Fruit fly (Drosophila melanogaster) whole organism, embryonic: Measurements from ENCODE around the gene CG13086.

Experiments used
- ATbp ChIP-seq: fragments of 200-800 bp; sonication (Bioruptor generic); optimal IDR thresholded peaks from 2 replicates; lab custom pipeline; 2017; ENCODE audit warnings: missing biosample characterization, mild to moderate bottlenecking, missing genetic modification characterization, missing genetic modification reagents
- Atf3 ChIP-seq: fragments of 200-800 bp; sonication (Bioruptor generic); optimal IDR thresholded peaks from 3 replicates; lab custom pipeline; 2016; ENCODE audit warnings: missing biosample characterization, missing genetic modification characterization
- B-H1 ChIP-seq: fragments of 200-800 bp; sonication (Bioruptor generic); IDR thresholded peaks from 3 replicates; pipeline ENCODE4 v1.3.6; 2022; ENCODE audit warnings: missing biosample characterization, missing genetic modification characterization
- Blimp-1 ChIP-seq: fragments of 200-800 bp; sonication (Bioruptor generic); optimal IDR thresholded peaks from 3 replicates; lab custom pipeline; 2018; ENCODE audit warnings: missing biosample characterization, missing genetic modification characterization, mild to moderate bottlenecking, moderate library complexity, missing genetic modification reagents
- CG12219 ChIP-seq: fragments of 200-800 bp; sonication (Bioruptor generic); optimal IDR thresholded peaks from 3 replicates; lab custom pipeline; 2018; ENCODE audit warnings: missing biosample characterization, mild to moderate bottlenecking, missing genetic modification characterization
- CG12299 ChIP-seq: fragments of 200-800 bp; sonication (Bioruptor generic); optimal IDR thresholded peaks from 2 replicates; lab custom pipeline; 2018; ENCODE audit warnings: missing biosample characterization, mild to moderate bottlenecking, missing genetic modification characterization
- CG13123 ChIP-seq: fragments of 200-800 bp; sonication (Bioruptor generic); optimal IDR thresholded peaks from 2 replicates; lab custom pipeline; 2016; ENCODE audit warnings: missing biosample characterization, missing genetic modification characterization
- CG13287 ChIP-seq: fragments of 200-800 bp; sonication (Bioruptor generic); IDR thresholded peaks from 2 replicates; pipeline ENCODE4 v1.3.6; 2022; ENCODE audit warnings: missing biosample characterization, missing genetic modification characterization; ENCODE audit not compliant: partially characterized antibody
- CG14014 ChIP-seq: fragments of 200-800 bp; sonication (Bioruptor generic); IDR thresholded peaks from 2 replicates; pipeline ENCODE4 v1.3.6; 2022; ENCODE audit warnings: missing biosample characterization, missing genetic modification characterization
- CG14710 ChIP-seq: fragments of 200-800 bp; sonication (Bioruptor generic); optimal IDR thresholded peaks from 3 replicates; lab custom pipeline; 2019; ENCODE audit warnings: missing biosample characterization, mild to moderate bottlenecking, missing genetic modification characterization, moderate library complexity
- CG14860 ChIP-seq: fragments of 200-800 bp; sonication (Bioruptor generic); IDR thresholded peaks from 3 replicates; pipeline ENCODE4 v1.3.6; 2022; ENCODE audit warnings: missing biosample characterization, missing genetic modification characterization; ENCODE audit not compliant: partially characterized antibody
- CG17802 ChIP-seq: fragments of 200-800 bp; sonication (Bioruptor generic); optimal IDR thresholded peaks from 2 replicates; lab custom pipeline; 2018; ENCODE audit warnings: missing biosample characterization, mild to moderate bottlenecking, missing genetic modification characterization, moderate library complexity
- CG18262 ChIP-seq: fragments of 200-800 bp; optimal IDR thresholded peaks from 3 replicates; lab custom pipeline; 2019; ENCODE audit warnings: missing biosample characterization, mild to moderate bottlenecking, missing genetic modification characterization, moderate library complexity
- CG2120 ChIP-seq: fragments of 200-800 bp; sonication (Bioruptor generic); optimal IDR thresholded peaks from 3 replicates; lab custom pipeline; 2016; ENCODE audit warnings: missing biosample characterization, missing genetic modification characterization
- CG2712 ChIP-seq: fragments of 200-800 bp; optimal IDR thresholded peaks from 3 replicates; lab custom pipeline; 2019; ENCODE audit warnings: missing biosample characterization, mild to moderate bottlenecking, missing genetic modification characterization, moderate library complexity
- CG3065 ChIP-seq: fragments of 200-800 bp; sonication (Bioruptor generic); optimal IDR thresholded peaks from 2 replicates; lab custom pipeline; 2016; ENCODE audit warnings: missing biosample characterization, missing genetic modification characterization
- CG31224 ChIP-seq: fragments of 200-800 bp; sonication (Bioruptor generic); IDR thresholded peaks from 2 replicates; pipeline ENCODE4 v1.3.6; 2022; ENCODE audit warnings: missing biosample characterization, missing genetic modification characterization
- CG32767 ChIP-seq: fragments of 200-800 bp; sonication (Bioruptor generic); IDR thresholded peaks from 2 replicates; pipeline ENCODE4 v1.3.6; 2022; ENCODE audit warnings: missing biosample characterization, missing genetic modification characterization
- CG34376 ChIP-seq: fragments of 200-800 bp; sonication (Bioruptor generic); optimal IDR thresholded peaks from 2 replicates; lab custom pipeline; 2018; ENCODE audit warnings: missing biosample characterization, mild to moderate bottlenecking, missing genetic modification characterization
- CG4404 ChIP-seq: fragments of 200-800 bp; sonication (Bioruptor generic); IDR thresholded peaks from 2 replicates; pipeline ENCODE4 v1.3.6; 2022; ENCODE audit warnings: missing biosample characterization, missing genetic modification characterization
- CG7963 ChIP-seq: fragments of 200-800 bp; sonication (Bioruptor generic); IDR thresholded peaks from 3 replicates; pipeline ENCODE4 v1.3.6; 2022; ENCODE audit warnings: missing biosample characterization, missing genetic modification characterization; ENCODE audit not compliant: partially characterized antibody
- CG8359 ChIP-seq: fragments of 200-800 bp; sonication (Bioruptor generic); optimal IDR thresholded peaks from 2 replicates; lab custom pipeline; 2017; ENCODE audit warnings: missing biosample characterization, mild to moderate bottlenecking, missing genetic modification characterization, borderline replicate concordance
- E2f2 ChIP-seq: fragments of 200-800 bp; sonication (Bioruptor generic); IDR thresholded peaks from 2 replicates; pipeline ENCODE4 v1.3.6; 2022; ENCODE audit warnings: missing biosample characterization, missing genetic modification characterization
- Elba2 ChIP-seq: fragments of 200-800 bp; sonication (Bioruptor generic); optimal IDR thresholded peaks from 3 replicates; lab custom pipeline; 2016; ENCODE audit warnings: missing biosample characterization, missing genetic modification characterization
- HLH4C ChIP-seq: fragments of 200-800 bp; sonication (Bioruptor generic); IDR thresholded peaks from 3 replicates; pipeline ENCODE4 v1.3.6; 2022; ENCODE audit warnings: missing biosample characterization, missing genetic modification characterization; ENCODE audit not compliant: partially characterized antibody
- Hr51 ChIP-seq, 2 experiments: fragments of 200-800 bp; sonication (Bioruptor generic); optimal IDR thresholded peaks; 2 replicates in 1 of 2; 3 replicates in 1 of 2; lab custom pipeline; 2016 to 2018; ENCODE audit warnings: missing biosample characterization in 2 of 2, missing genetic modification characterization in 2 of 2, mild to moderate bottlenecking in 1 of 2, moderate library complexity in 1 of 2
- Hsf ChIP-seq: fragments of 200-800 bp; sonication (Bioruptor generic); optimal IDR thresholded peaks from 3 replicates; lab custom pipeline; 2016; ENCODE audit warnings: missing biosample characterization, missing genetic modification characterization
- MESR4 ChIP-seq: fragments of 200-800 bp; sonication (Bioruptor generic); optimal IDR thresholded peaks from 2 replicates; lab custom pipeline; 2018; ENCODE audit warnings: missing biosample characterization, mild to moderate bottlenecking, missing genetic modification characterization, moderate library complexity
- Poxn ChIP-seq: fragments of 200-800 bp; sonication (Bioruptor generic); IDR thresholded peaks from 2 replicates; pipeline ENCODE4 v1.3.6; 2022; ENCODE audit warnings: missing biosample characterization, missing genetic modification characterization
- Rfx ChIP-seq: fragments of 200-800 bp; sonication (Bioruptor generic); IDR thresholded peaks from 2 replicates; pipeline ENCODE4 v1.3.6; 2022; ENCODE audit warnings: missing biosample characterization, missing genetic modification characterization
- Sox102F ChIP-seq: fragments of 200-800 bp; sonication (Bioruptor generic); optimal IDR thresholded peaks from 2 replicates; lab custom pipeline; 2018; ENCODE audit warnings: missing biosample characterization, mild to moderate bottlenecking, missing genetic modification characterization, moderate library complexity
- TFAM ChIP-seq: fragments of 200-800 bp; sonication (Bioruptor generic); optimal IDR thresholded peaks from 2 replicates; lab custom pipeline; 2017; ENCODE audit warnings: missing biosample characterization, missing genetic modification characterization, inconsistent platforms
- amos ChIP-seq: fragments of 200-800 bp; sonication (Bioruptor generic); IDR thresholded peaks from 2 replicates; pipeline ENCODE4 v1.3.6; 2022; ENCODE audit warnings: missing biosample characterization, missing genetic modification characterization; ENCODE audit not compliant: partially characterized antibody
- aop ChIP-seq: fragments of 200-800 bp; sonication (Bioruptor generic); IDR thresholded peaks from 2 replicates; pipeline ENCODE4 v1.3.6; 2022; ENCODE audit warnings: missing biosample characterization, missing genetic modification characterization
- corto ChIP-seq: fragments of 200-800 bp; sonication (Bioruptor generic); optimal IDR thresholded peaks from 2 replicates; lab custom pipeline; 2016; ENCODE audit warnings: missing biosample characterization, mild to moderate bottlenecking, missing genetic modification characterization, moderate library complexity
- dysf ChIP-seq: fragments of 200-800 bp; sonication (Bioruptor generic); IDR thresholded peaks from 3 replicates; pipeline ENCODE4 v1.3.6; 2022; ENCODE audit warnings: missing biosample characterization, missing genetic modification characterization
- eve ChIP-seq, 2 experiments: fragments of >200 bp; optimal IDR thresholded peaks; 2 replicates each; lab custom pipeline; 2017; ENCODE audit warnings: missing biosample characterization in 2 of 2, missing genetic modification characterization in 2 of 2
- gem ChIP-seq: fragments of 200-800 bp; sonication (Bioruptor generic); optimal IDR thresholded peaks from 2 replicates; lab custom pipeline; 2019; ENCODE audit warnings: missing biosample characterization, mild to moderate bottlenecking, missing genetic modification characterization, moderate library complexity
- grau ChIP-seq: fragments of 200-800 bp; optimal IDR thresholded peaks from 3 replicates; lab custom pipeline; 2019; ENCODE audit warnings: missing biosample characterization, mild to moderate bottlenecking, missing genetic modification characterization, moderate library complexity
- maf-S ChIP-seq: fragments of 200-800 bp; sonication (Bioruptor generic); optimal IDR thresholded peaks from 2 replicates; lab custom pipeline; 2016; ENCODE audit warnings: missing biosample characterization, missing genetic modification characterization
- nerfin-1 ChIP-seq: fragments of 200-800 bp; sonication (Bioruptor generic); optimal IDR thresholded peaks from 3 replicates; lab custom pipeline; 2019; ENCODE audit warnings: missing biosample characterization, mild to moderate bottlenecking, missing genetic modification characterization, moderate library complexity
- nom ChIP-seq: fragments of 200-800 bp; sonication (Bioruptor generic); optimal IDR thresholded peaks from 2 replicates; lab custom pipeline; 2017; ENCODE audit warnings: missing biosample characterization, missing genetic modification characterization, mild to moderate bottlenecking, moderate library complexity, missing genetic modification reagents
- ro ChIP-seq: fragments of 200-800 bp; sonication (Bioruptor generic); IDR thresholded peaks from 2 replicates; pipeline ENCODE4 v1.3.6; 2022; ENCODE audit warnings: missing biosample characterization, missing genetic modification characterization
- sim ChIP-seq: fragments of 200-800 bp; sonication (Bioruptor generic); IDR thresholded peaks from 2 replicates; pipeline ENCODE4 v1.3.6; 2022; ENCODE audit warnings: missing biosample characterization, missing genetic modification characterization
- sob ChIP-seq: fragments of 200-800 bp; sonication (Bioruptor generic); IDR thresholded peaks from 2 replicates; pipeline ENCODE4 v1.3.6; 2022; ENCODE audit warnings: missing biosample characterization, missing genetic modification characterization
- sqz ChIP-seq: fragments of 200-800 bp; sonication (Bioruptor generic); optimal IDR thresholded peaks from 3 replicates; lab custom pipeline; 2018; ENCODE audit warnings: missing biosample characterization, mild to moderate bottlenecking, missing genetic modification characterization
- tin ChIP-seq: fragments of 200-800 bp; sonication (Bioruptor generic); optimal IDR thresholded peaks from 3 replicates; lab custom pipeline; 2016; ENCODE audit warnings: missing biosample characterization, missing genetic modification characterization
- twi ChIP-seq: fragments of 200-800 bp; optimal IDR thresholded peaks from 2 replicates; lab custom pipeline; 2019; ENCODE audit warnings: missing biosample characterization, mild to moderate bottlenecking, missing genetic modification characterization, moderate library complexity
- zen ChIP-seq: fragments of 200-800 bp; sonication (Bioruptor generic); optimal IDR thresholded peaks from 3 replicates; lab custom pipeline; 2018; ENCODE audit warnings: missing biosample characterization, mild to moderate bottlenecking, missing genetic modification characterization, moderate library complexity

CG13086 gene

dm6 chr2L:19413118-19413893 is 49.1 kb downstream of the CG13086 start (continued):
- TF ChIP-seq Poxn: no peak
- no peak for TF ChIP-seq Atf3
- TF ChIP-seq sob (GFP tag; lab: Robert Waterston, UW): no peak
- TF ChIP-seq zen (tag; lab: Kevin White, UChicago): no peak
- TF ChIP-seq CG34376 (GFP tag; lab: Kevin White, UChicago): no peak
- no peak for TF ChIP-seq ATbp (GFP tag; lab: Kevin White, UChicago)
- no peak for TF ChIP-seq Hr51 (GFP tag; optimal IDR thresholded peaks at IDR 0.05; lab: Kevin White, UChicago)
- TF ChIP-seq CG7963 (GFP tag; lab: Robert Waterston, UW): no peak
- no peak for TF ChIP-seq CG12219 (GFP tag; lab: Kevin White, UChicago)
- TF ChIP-seq twi: peak; percentile 16
- no peak for TF ChIP-seq CG13287 (GFP tag; lab: Robert Waterston, UW)
- no peak for TF ChIP-seq CG4404 (GFP tag; lab: Robert Waterston, UW)
- TF ChIP-seq tin (GFP tag; lab: Kevin White, UChicago): no peak
- no peak for TF ChIP-seq CG14710 (tag; lab: Kevin White, UChicago)
- no peak for TF ChIP-seq B-H1
- no peak for TF ChIP-seq maf-S (GFP tag; lab: Kevin White, UChicago)
- no peak for TF ChIP-seq nerfin-1
- no peak for TF ChIP-seq MESR4
- TF ChIP-seq aop (GFP tag; lab: Robert Waterston, UW): no peak
- no peak for TF ChIP-seq dysf
- no peak for TF ChIP-seq CG12299 (tag; lab: Kevin White, UChicago)
- TF ChIP-seq amos (GFP tag; lab: Robert Waterston, UW): no peak
- TF ChIP-seq CG32767: no peak
- TF ChIP-seq CG3065: no peak
- no peak for TF ChIP-seq E2f2 (GFP tag; lab: Robert Waterston, UW)
- peak; percentile 77 for TF ChIP-seq grau (tag; lab: Kevin White, UChicago)
- TF ChIP-seq CG2120 (GFP tag; lab: Kevin White, UChicago): no peak
- TF ChIP-seq CG8359: no peak
- TF ChIP-seq sim (GFP tag; lab: Robert Waterston, UW): no peak
- peak; percentile 14 for TF ChIP-seq CG18262 (tag; lab: Kevin White, UChicago)
- no peak for TF ChIP-seq Hsf (GFP tag; lab: Kevin White, UChicago)
- peak; percentile 15 for TF ChIP-seq Sox102F
- TF ChIP-seq sqz (GFP tag; lab: Kevin White, UChicago): no peak
- no peak for TF ChIP-seq TFAM (GFP tag; lab: Kevin White, UChicago)
- TF ChIP-seq Rfx (GFP tag; lab: Robert Waterston, UW): no peak
- no peak for TF ChIP-seq HLH4C
- no peak for TF ChIP-seq CG14014 (GFP tag; lab: Robert Waterston, UW)
- peak; percentile 2 for TF ChIP-seq Elba2
- no peak for TF ChIP-seq CG31224 (GFP tag; lab: Robert Waterston, UW)
- no peak for TF ChIP-seq CG13123 (GFP tag; lab: Kevin White, UChicago)
- TF ChIP-seq corto (GFP tag; lab: Kevin White, UChicago): no peak
- peak; percentile 13 for TF ChIP-seq CG2712
- no peak for TF ChIP-seq CG14860 (GFP tag; lab: Robert Waterston, UW)
- TF ChIP-seq ro: no peak
- no peak for TF ChIP-seq nom (GFP tag; lab: Kevin White, UChicago)
- TF ChIP-seq Blimp-1 (GFP tag; lab: Kevin White, UChicago): peak; percentile 3
- TF ChIP-seq CG17802 (tag; lab: Kevin White, UChicago): no peak
- no peak for TF ChIP-seq eve (GFP tag; optimal IDR thresholded peaks at IDR 0.05; lab: Kevin White, UChicago)
- peak; percentile 32 for TF ChIP-seq gem (tag; lab: Kevin White, UChicago)
